Worm (Caenorhabditis elegans): ENCODE results near the gene rpn-5.

rpn-5 gene

DNA sequence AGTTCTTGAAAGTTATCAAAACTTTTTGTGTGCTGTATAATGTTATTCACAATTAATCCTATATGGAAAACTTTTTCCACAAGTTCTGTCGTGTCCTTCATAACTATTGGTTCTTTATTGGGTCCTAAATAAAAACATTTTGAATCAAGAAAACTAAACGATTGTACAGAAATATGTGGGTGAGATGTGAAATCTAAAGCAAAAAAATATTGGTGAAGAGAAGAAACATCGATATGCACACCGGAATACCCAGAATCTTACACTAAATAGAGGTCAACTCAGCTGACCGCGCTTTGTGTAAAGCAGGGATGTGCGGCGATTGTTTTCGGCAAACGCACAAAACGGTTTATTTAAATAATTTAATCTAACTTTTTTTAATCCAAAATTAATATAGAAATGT is 36.9 kb downstream of the rpn-5 start, which contains the start of gene T05A7.13:
Gene T05A7.13 (minus strand): TSS at position 101 of the 400 bp plus-strand sequence.
- no peak for TF ChIP-seq scrt-1 (GFP tag; IDR thresholded peaks at IDR 0.05)

DNA sequence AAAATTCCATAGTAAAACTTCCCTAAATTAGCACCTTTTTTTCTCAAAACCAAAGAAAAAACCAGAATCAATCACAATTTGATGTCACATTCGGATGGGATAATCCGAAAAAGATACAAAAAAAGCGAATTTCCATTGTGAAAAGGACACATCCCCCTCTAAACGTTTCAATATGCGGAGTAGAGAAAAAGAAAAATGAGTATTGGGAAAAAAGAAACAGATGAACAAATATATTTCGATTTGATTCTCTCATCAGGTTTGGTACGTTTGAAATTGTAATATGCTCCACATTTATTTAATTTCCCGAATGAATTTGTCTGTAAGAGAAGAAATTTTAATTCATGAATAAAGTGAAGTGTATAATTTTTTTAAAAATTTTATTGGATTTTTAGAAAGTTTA is 40.0 kb downstream of the rpn-5 start:
- TF ChIP-seq F13C5.2 (tag; optimal IDR thresholded peaks at IDR 0.05) (no peak), tra-4 (tag; optimal IDR thresholded peaks at IDR 0.05) (no peak), aly-1 (tag; optimal IDR thresholded peaks at IDR 0.05) (no peak), B0310.2 (tag; optimal IDR thresholded peaks at IDR 0.05) (no peak), flt-1 (GFP tag; IDR thresholded peaks at IDR 0.05) (no peak), hmbx-1 (tag; optimal IDR thresholded peaks at IDR 0.05) (no peak), sea-1 (GFP tag; conservative IDR thresholded peaks at IDR 0.05) (no peak), hmg-4 (GFP tag; optimal IDR thresholded peaks at IDR 0.05) (no peak), ama-1 (optimal IDR thresholded peaks at IDR 0.05) (no peak), pes-1 (GFP tag; IDR thresholded peaks at IDR 0.05) (no peak), tbx-37 (GFP tag; conservative IDR thresholded peaks at IDR 0.05) (no peak), hnd-1 (tag; optimal IDR thresholded peaks at IDR 0.05) (no peak)

- no peak for TF ChIP-seq pes-1 (GFP tag; IDR thresholded peaks at IDR 0.05)
- TF ChIP-seq F13C5.2 (tag; optimal IDR thresholded peaks at IDR 0.05), result no peak
- TF ChIP-seq tra-4 (tag; optimal IDR thresholded peaks at IDR 0.05), result no peak
- no peak for TF ChIP-seq hmg-4 (GFP tag; optimal IDR thresholded peaks at IDR 0.05)
- no peak for TF ChIP-seq hmbx-1 (tag; optimal IDR thresholded peaks at IDR 0.05)
- no peak for TF ChIP-seq ceh-36 (tag; optimal IDR thresholded peaks at IDR 0.05)
- no peak for TF ChIP-seq ets-7 (tag; optimal IDR thresholded peaks at IDR 0.05)
- no peak for TF ChIP-seq tbx-37 (GFP tag; conservative IDR thresholded peaks at IDR 0.05)
- TF ChIP-seq ceh-13 (GFP tag; optimal IDR thresholded peaks at IDR 0.05), result no peak
- no peak for TF ChIP-seq tbx-11 (GFP tag; IDR thresholded peaks at IDR 0.05)
- TF ChIP-seq hnd-1 (tag; optimal IDR thresholded peaks at IDR 0.05), result no peak
- no peak for TF ChIP-seq sea-1 (GFP tag; conservative IDR thresholded peaks at IDR 0.05)
- TF ChIP-seq scrt-1 (GFP tag; IDR thresholded peaks at IDR 0.05), result no peak
- TF ChIP-seq aly-1 (tag; optimal IDR thresholded peaks at IDR 0.05), result no peak
- TF ChIP-seq ama-1 (optimal IDR thresholded peaks at IDR 0.05), result no peak
- no peak for TF ChIP-seq B0310.2 (tag; optimal IDR thresholded peaks at IDR 0.05)
- TF ChIP-seq flt-1 (GFP tag; IDR thresholded peaks at IDR 0.05), result no peak
Measured at ce11 chrII:4657370-4657769, 40.9 kb downstream of the rpn-5 start.

DNA sequence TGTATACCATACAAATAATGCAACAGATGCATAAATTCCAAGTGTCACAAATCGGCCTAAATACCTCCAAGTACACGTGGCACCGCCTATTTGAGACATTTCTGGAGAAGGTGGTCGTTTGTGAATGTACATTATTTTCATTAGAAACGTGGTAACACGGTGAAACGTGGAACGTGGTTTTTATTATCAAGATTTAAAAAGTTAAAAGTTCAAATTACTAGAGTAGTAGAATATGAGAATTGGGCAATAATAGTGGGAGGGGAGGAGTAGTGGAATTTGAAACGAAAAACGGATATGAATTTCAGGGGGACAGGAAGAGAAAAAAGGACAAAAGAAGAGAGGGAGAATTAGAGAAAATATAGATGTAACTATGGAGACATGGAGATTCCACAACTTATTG is 42.4 kb downstream of the rpn-5 start, which contains the start of gene fut-6:
Gene fut-6 (minus strand): TSS at position 101 of the 400 bp plus-strand sequence.
- TF ChIP-seq ceh-13 (GFP tag; optimal IDR thresholded peaks at IDR 0.05) (no peak), ets-7 (tag; optimal IDR thresholded peaks at IDR 0.05) (no peak), tbx-37 (GFP tag; conservative IDR thresholded peaks at IDR 0.05) (no peak), ceh-36 (tag; optimal IDR thresholded peaks at IDR 0.05) (no peak), pes-1 (GFP tag; IDR thresholded peaks at IDR 0.05) (no peak), tra-4 (tag; optimal IDR thresholded peaks at IDR 0.05) (no peak), hmbx-1 (tag; optimal IDR thresholded peaks at IDR 0.05) (no peak), tbx-11 (GFP tag; IDR thresholded peaks at IDR 0.05) (no peak), ama-1 (optimal IDR thresholded peaks at IDR 0.05) (no peak), scrt-1 (GFP tag; IDR thresholded peaks at IDR 0.05) (no peak), sea-1 (GFP tag; conservative IDR thresholded peaks at IDR 0.05) (no peak), aly-1 (tag; optimal IDR thresholded peaks at IDR 0.05) (no peak), hnd-1 (tag; optimal IDR thresholded peaks at IDR 0.05) (no peak), hmg-4 (GFP tag; optimal IDR thresholded peaks at IDR 0.05) (no peak), B0310.2 (tag; optimal IDR thresholded peaks at IDR 0.05) (no peak), flt-1 (GFP tag; IDR thresholded peaks at IDR 0.05) (no peak), F13C5.2 (tag; optimal IDR thresholded peaks at IDR 0.05) (no peak)

DNA sequence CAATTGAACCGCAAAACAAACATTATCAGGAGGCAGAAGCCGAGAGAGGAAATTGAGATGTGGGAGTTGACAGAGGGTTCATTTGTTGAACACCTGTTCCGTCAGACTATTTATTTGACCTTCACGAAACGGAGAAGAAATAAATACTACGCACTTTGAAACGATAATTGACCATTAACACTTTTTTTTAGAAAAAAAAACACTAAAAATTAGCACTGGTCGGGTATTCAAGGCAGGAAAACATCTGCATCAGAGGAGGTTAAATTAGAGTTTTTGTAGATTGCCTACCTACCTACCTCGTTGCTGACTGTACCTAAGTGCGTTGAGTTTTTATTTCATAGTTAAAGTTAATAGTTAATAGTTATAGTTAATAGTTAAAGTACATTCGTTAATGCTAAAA is 48.2 kb downstream of the rpn-5 start:
- no peak for TF ChIP-seq tbx-11 (GFP tag; IDR thresholded peaks at IDR 0.05)
- no peak for TF ChIP-seq ama-1 (optimal IDR thresholded peaks at IDR 0.05)
- TF ChIP-seq hmg-4 (GFP tag; optimal IDR thresholded peaks at IDR 0.05), result no peak
- TF ChIP-seq ets-7 (tag; optimal IDR thresholded peaks at IDR 0.05), result no peak
- no peak for TF ChIP-seq scrt-1 (GFP tag; IDR thresholded peaks at IDR 0.05)
- no peak for TF ChIP-seq tbx-37 (GFP tag; conservative IDR thresholded peaks at IDR 0.05)
- no peak for TF ChIP-seq aly-1 (tag; optimal IDR thresholded peaks at IDR 0.05)
- TF ChIP-seq hmbx-1 (tag; optimal IDR thresholded peaks at IDR 0.05), result no peak
- TF ChIP-seq sea-1 (GFP tag; conservative IDR thresholded peaks at IDR 0.05), result no peak
- TF ChIP-seq pes-1 (GFP tag; IDR thresholded peaks at IDR 0.05), result no peak
- TF ChIP-seq F13C5.2 (tag; optimal IDR thresholded peaks at IDR 0.05), result no peak
- TF ChIP-seq ceh-13 (GFP tag; optimal IDR thresholded peaks at IDR 0.05), result no peak
- no peak for TF ChIP-seq B0310.2 (tag; optimal IDR thresholded peaks at IDR 0.05)
- TF ChIP-seq hnd-1 (tag; optimal IDR thresholded peaks at IDR 0.05), result no peak
- no peak for TF ChIP-seq tra-4 (tag; optimal IDR thresholded peaks at IDR 0.05)

ce11 chrII:4648785-4649184 is 49.4 kb downstream of the rpn-5 start, which contains the start of gene lgc-27:
Gene lgc-27, plus strand, starts transcription at chrII:4649085.
- TF ChIP-seq hmbx-1 (tag; optimal IDR thresholded peaks at IDR 0.05), result no peak
- no peak for TF ChIP-seq tbx-37 (GFP tag; conservative IDR thresholded peaks at IDR 0.05)
- no peak for TF ChIP-seq hnd-1 (tag; optimal IDR thresholded peaks at IDR 0.05)
- no peak for TF ChIP-seq sea-1 (GFP tag; conservative IDR thresholded peaks at IDR 0.05)
- no peak for TF ChIP-seq tbx-11 (GFP tag; IDR thresholded peaks at IDR 0.05)
- no peak for TF ChIP-seq aly-1 (tag; optimal IDR thresholded peaks at IDR 0.05)
- TF ChIP-seq ets-7 (tag; optimal IDR thresholded peaks at IDR 0.05), result no peak
- no peak for TF ChIP-seq hmg-4 (GFP tag; optimal IDR thresholded peaks at IDR 0.05)
- no peak for TF ChIP-seq B0310.2 (tag; optimal IDR thresholded peaks at IDR 0.05)
- TF ChIP-seq ceh-36 (tag; optimal IDR thresholded peaks at IDR 0.05), result no peak
- TF ChIP-seq flt-1 (GFP tag; IDR thresholded peaks at IDR 0.05), result no peak
- no peak for TF ChIP-seq F13C5.2 (tag; optimal IDR thresholded peaks at IDR 0.05)
- no peak for TF ChIP-seq scrt-1 (GFP tag; IDR thresholded peaks at IDR 0.05)
